Worm (Caenorhabditis elegans): ENCODE data around the gene F19B10.13.

The F19B10.13 gene

DNA sequence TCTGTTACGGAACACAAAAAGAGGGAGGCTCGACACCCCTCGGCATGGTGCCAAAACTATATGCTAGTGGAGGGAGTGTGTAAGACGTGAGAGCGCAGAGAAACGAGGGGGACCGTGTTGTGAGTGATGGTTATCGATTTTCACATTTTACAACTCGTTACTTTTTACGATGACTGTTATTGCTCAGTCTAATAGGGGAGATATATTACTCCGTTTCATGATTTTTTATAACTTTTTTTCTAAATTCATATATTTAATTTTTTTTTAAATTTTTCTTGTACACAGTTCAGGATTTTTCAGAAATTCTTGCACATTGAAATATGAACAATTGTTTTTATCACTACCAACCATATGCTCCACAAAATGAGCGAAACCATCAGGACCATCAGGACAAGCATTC is 6.7 kb upstream of the F19B10.13 start, which contains the start of gene F19B10.5:
Gene F19B10.5 (plus strand): TSS at position 301 of the 400 bp plus-strand sequence.
- TF ChIP-seq nhr-84 (tag; optimal IDR thresholded peaks at IDR 0.05) (no peak), nhr-77 (tag; optimal IDR thresholded peaks at IDR 0.05) (no peak), sup-37 (GFP tag; optimal IDR thresholded peaks at IDR 0.05) (no peak), xbp-1 (tag; optimal IDR thresholded peaks at IDR 0.05) (no peak), pqm-1 (tag; optimal IDR thresholded peaks at IDR 0.05) (no peak), unc-30 (tag; optimal IDR thresholded peaks at IDR 0.05) (no peak), efl-1 (optimal IDR thresholded peaks at IDR 0.05) (no peak), efl-1 (GFP tag; optimal IDR thresholded peaks at IDR 0.05 in 1 of 2) (peak in 1 of 2 experiments; percentile 31)

- TF ChIP-seq nhr-47 (tag; optimal IDR thresholded peaks at IDR 0.05) (no peak), ztf-4 (tag; optimal IDR thresholded peaks at IDR 0.05) (no peak), pax-3 (tag; optimal IDR thresholded peaks at IDR 0.05) (no peak), C34B4.2 (tag; optimal IDR thresholded peaks at IDR 0.05) (no peak), mep-1 (tag; optimal IDR thresholded peaks at IDR 0.05) (no peak)
Observed at ce11 chrII:3659776-3660175, 2.3 kb upstream of the F19B10.13 start, which contains the start of gene F19B10.4. TSS of gene F19B10.4 (plus strand) at chrII:3660076.

DNA sequence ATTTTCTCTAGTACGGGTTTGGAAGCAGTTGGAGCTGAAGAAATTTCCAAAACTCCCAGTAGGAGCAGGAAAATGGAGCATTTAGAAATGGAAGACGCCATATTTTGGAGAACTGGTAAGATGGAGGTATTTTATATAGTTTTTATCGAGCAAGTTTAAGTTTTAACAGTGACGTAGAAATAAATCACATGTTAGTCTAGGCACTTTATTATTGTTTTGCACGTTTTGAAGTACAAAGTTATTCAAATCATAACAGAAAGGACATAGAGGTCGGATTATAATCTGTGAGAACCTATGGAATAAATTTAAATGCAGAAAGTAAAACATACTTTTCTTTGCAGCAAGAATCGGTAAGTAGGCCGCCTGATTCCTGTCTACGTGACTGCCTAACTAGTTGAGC is 1.7 kb downstream of the F19B10.13 start, which contains the start of gene F19B10.6:
Gene F19B10.6 (minus strand): TSS at position 101 of the 400 bp plus-strand sequence.
- no peak for TF ChIP-seq egl-27 (tag; optimal IDR thresholded peaks at IDR 0.05)
- no peak for TF ChIP-seq zag-1 (tag; optimal IDR thresholded peaks at IDR 0.05)
- no peak for TF ChIP-seq nhr-77 (tag; optimal IDR thresholded peaks at IDR 0.05)
- TF ChIP-seq nhr-12 (tag; optimal IDR thresholded peaks at IDR 0.05): no peak
- no peak for TF ChIP-seq mep-1 (tag; optimal IDR thresholded peaks at IDR 0.05)
- TF ChIP-seq lin-39 (tag; optimal IDR thresholded peaks at IDR 0.05): no peak
- no peak for TF ChIP-seq nhr-20 (tag; optimal IDR thresholded peaks at IDR 0.05)
- no peak for TF ChIP-seq unc-30 (tag; optimal IDR thresholded peaks at IDR 0.05)
- TF ChIP-seq skn-1 (tag; optimal IDR thresholded peaks at IDR 0.05): no peak
- no peak for TF ChIP-seq nhr-90 (tag; optimal IDR thresholded peaks at IDR 0.05; ENCODE audit: poor library complexity)
- TF ChIP-seq nhr-19 (GFP tag; conservative IDR thresholded peaks at IDR 0.05): no peak
- no peak for TF ChIP-seq nhr-47 (tag; optimal IDR thresholded peaks at IDR 0.05)
- TF ChIP-seq efl-3 (GFP tag; optimal IDR thresholded peaks at IDR 0.05): no peak
- TF ChIP-seq ceh-82 (tag; optimal IDR thresholded peaks at IDR 0.05): no peak
- no peak for TF ChIP-seq elt-3 (tag; optimal IDR thresholded peaks at IDR 0.05)

DNA sequence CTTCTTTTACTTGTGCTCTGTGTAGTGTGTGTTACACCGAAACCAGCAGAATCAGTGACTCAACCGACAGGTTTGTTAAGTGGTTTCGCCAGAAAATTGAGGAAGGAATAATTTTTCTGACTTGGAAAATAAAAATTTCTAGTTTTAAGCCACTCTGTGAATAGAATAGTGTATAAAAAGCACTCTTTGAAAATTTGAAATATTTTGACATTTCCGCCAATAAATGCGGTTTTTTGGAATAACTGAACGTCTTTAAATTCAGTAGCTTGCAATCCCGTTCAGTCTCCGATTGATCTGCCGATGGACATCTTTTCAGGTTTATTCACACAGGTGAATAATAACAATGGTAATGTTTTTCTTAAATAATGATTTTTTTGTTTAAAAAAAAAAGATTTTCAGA is 2.4 kb downstream of the F19B10.13 start, which contains the start of gene F19B10.3:
Gene F19B10.3 (plus strand): TSS at position 301 of the 400 bp plus-strand sequence.
- TF ChIP-seq efl-1 (optimal IDR thresholded peaks at IDR 0.05) (no peak), efl-1 (GFP tag; optimal IDR thresholded peaks at IDR 0.05 in 1 of 2) (peak in 1 of 2 experiments; percentile 29), ceh-82 (tag; optimal IDR thresholded peaks at IDR 0.05) (no peak)

ce11 chrII:3665181-3665580 is 3.1 kb downstream of the F19B10.13 start:
- TF ChIP-seq sup-37 (GFP tag; optimal IDR thresholded peaks at IDR 0.05) (no peak), C34B4.2 (tag; optimal IDR thresholded peaks at IDR 0.05) (no peak), F16B12.6 (tag; optimal IDR thresholded peaks at IDR 0.05) (no peak), snpc-4 (tag; optimal IDR thresholded peaks at IDR 0.05) (no peak), hpl-2 (GFP tag; optimal IDR thresholded peaks at IDR 0.05) (no peak)

DNA sequence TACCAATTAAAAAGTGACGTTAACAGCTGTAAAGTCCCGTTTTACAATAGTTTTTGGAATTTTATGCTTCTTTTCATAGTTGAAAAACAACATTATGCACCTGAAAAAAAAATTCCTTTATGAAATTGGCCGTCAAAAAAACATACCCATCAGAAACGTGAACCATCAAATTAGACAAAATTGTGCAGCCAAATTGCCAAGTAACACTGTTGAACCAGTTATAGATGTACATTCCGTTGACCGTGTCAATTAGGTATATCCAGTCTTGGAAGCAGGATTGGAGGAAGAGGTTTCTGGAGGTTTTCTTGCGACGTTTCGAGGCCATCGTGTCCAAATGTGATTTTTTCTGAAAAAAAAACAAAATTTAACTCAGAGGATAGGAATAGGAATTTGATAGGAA is 7.2 kb downstream of the F19B10.13 start, which contains the start of gene srx-97:
Gene srx-97 (minus strand): TSS at position 101 of the 400 bp plus-strand sequence.
- TF ChIP-seq skn-1 (tag; optimal IDR thresholded peaks at IDR 0.05) (no peak), mep-1 (tag; optimal IDR thresholded peaks at IDR 0.05) (no peak), hpl-2 (GFP tag; optimal IDR thresholded peaks at IDR 0.05) (no peak), zag-1 (tag; optimal IDR thresholded peaks at IDR 0.05) (no peak), nhr-77 (tag; optimal IDR thresholded peaks at IDR 0.05) (no peak), nhr-90 (tag; optimal IDR thresholded peaks at IDR 0.05; ENCODE audit: poor library complexity) (no peak), snpc-4 (tag; optimal IDR thresholded peaks at IDR 0.05) (no peak), ces-1 (GFP tag; optimal IDR thresholded peaks at IDR 0.05) (no peak)

DNA sequence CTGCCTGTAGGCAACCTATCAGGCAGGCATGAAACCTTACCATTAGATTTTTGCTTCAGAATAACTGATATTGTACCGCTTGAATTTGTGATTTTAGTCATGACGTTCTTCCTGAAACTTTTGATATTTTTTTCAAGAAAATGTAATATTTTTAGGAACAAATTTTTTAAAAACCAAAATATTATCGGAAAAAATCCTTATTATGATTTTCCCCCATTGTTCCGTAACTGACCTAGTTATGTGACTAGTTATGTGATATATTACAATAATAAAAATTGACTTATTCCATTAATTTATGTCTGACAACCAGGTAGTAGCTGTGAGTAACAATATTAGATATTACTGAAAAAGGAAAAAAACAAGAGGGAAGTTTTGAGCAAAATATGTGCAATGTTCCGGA is 8.9 kb downstream of the F19B10.13 start, which contains the start of gene srx-98:
Gene srx-98 (minus strand): TSS at position 101 of the 400 bp plus-strand sequence.
- TF ChIP-seq ets-5 (GFP tag; IDR thresholded peaks at IDR 0.05) (no peak), hpl-2 (GFP tag; optimal IDR thresholded peaks at IDR 0.05) (no peak), dsc-1 (tag; optimal IDR thresholded peaks at IDR 0.05) (no peak), irx-1 (tag; optimal IDR thresholded peaks at IDR 0.05) (no peak), aha-1 (tag; optimal IDR thresholded peaks at IDR 0.05) (no peak), ztf-11 (tag; optimal IDR thresholded peaks at IDR 0.05) (no peak), nhr-237 (tag; optimal IDR thresholded peaks at IDR 0.05) (no peak), skn-1 (tag; optimal IDR thresholded peaks at IDR 0.05) (no peak), ceh-82 (tag; optimal IDR thresholded peaks at IDR 0.05) (no peak)
